Fruit fly (Drosophila melanogaster) whole organism, adult: ENCODE measurements around the gene CG34454.

Experiments used
- CG11617 ChIP-seq: fragments of 200-800 bp; sonication (Bioruptor generic); optimal IDR thresholded peaks from 2 replicates; lab custom pipeline; 2017; ENCODE audit warnings: mild to moderate bottlenecking, missing biosample characterization, missing genetic modification reagents, missing genetic modification characterization
- CG12768 ChIP-seq: fragments of 200-800 bp; sonication (Bioruptor generic); optimal IDR thresholded peaks from 2 replicates; lab custom pipeline; 2017; ENCODE audit warnings: missing biosample characterization, missing genetic modification characterization, mild to moderate bottlenecking, moderate library complexity, missing genetic modification reagents
- CG14711 ChIP-seq: fragments of 200-800 bp; sonication (Bioruptor generic); optimal IDR thresholded peaks from 2 replicates; lab custom pipeline; 2018; ENCODE audit warnings: missing biosample characterization, mild to moderate bottlenecking, missing genetic modification characterization, moderate library complexity
- CG1620 ChIP-seq: fragments of 200-800 bp; sonication (Bioruptor generic); optimal IDR thresholded peaks from 2 replicates; lab custom pipeline; 2016; ENCODE audit warnings: missing biosample characterization, missing genetic modification characterization
- CG33017 ChIP-seq: fragments of 200-800 bp; sonication (Bioruptor generic); optimal IDR thresholded peaks from 2 replicates; lab custom pipeline; 2018; ENCODE audit warnings: missing biosample characterization, mild to moderate bottlenecking, missing genetic modification characterization, moderate library complexity
- CG5204 ChIP-seq: fragments of 200-800 bp; sonication (Bioruptor generic); optimal IDR thresholded peaks from 2 replicates; lab custom pipeline; 2016; ENCODE audit warnings: missing biosample characterization, missing genetic modification characterization
- CG7045 ChIP-seq: fragments of 200-800 bp; sonication (Bioruptor generic); optimal IDR thresholded peaks from 2 replicates; lab custom pipeline; 2017; ENCODE audit warnings: missing biosample characterization, mild to moderate bottlenecking, missing genetic modification characterization
- CG7101 ChIP-seq: fragments of 200-800 bp; sonication (Bioruptor generic); optimal IDR thresholded peaks from 2 replicates; lab custom pipeline; 2018; ENCODE audit warnings: missing biosample characterization, mild to moderate bottlenecking, missing genetic modification characterization, moderate library complexity
- Clk ChIP-seq: fragments of 200-800 bp; sonication (Bioruptor generic); optimal IDR thresholded peaks from 2 replicates; lab custom pipeline; 2017; ENCODE audit warnings: missing biosample characterization, missing genetic modification characterization
- Crg-1 ChIP-seq: fragments of 200-800 bp; sonication (Bioruptor generic); optimal IDR thresholded peaks from 2 replicates; lab custom pipeline; 2016; ENCODE audit warnings: missing biosample characterization, missing genetic modification characterization
- Hr96 ChIP-seq: fragments of 200-800 bp; sonication (Bioruptor generic); optimal IDR thresholded peaks from 2 replicates; lab custom pipeline; 2016; ENCODE audit warnings: missing biosample characterization, missing genetic modification characterization
- Mnt ChIP-seq: fragments of 200-800 bp; sonication (Bioruptor generic); optimal IDR thresholded peaks from 2 replicates; lab custom pipeline; 2016; ENCODE audit warnings: missing biosample characterization, mild to moderate bottlenecking, missing genetic modification characterization
- bab1 ChIP-seq: fragments of 200-800 bp; sonication (Bioruptor generic); optimal IDR thresholded peaks from 3 replicates; lab custom pipeline; 2019; ENCODE audit warnings: missing biosample characterization, mild to moderate bottlenecking, missing genetic modification characterization, moderate library complexity
- cic ChIP-seq: fragments of 200-800 bp; sonication (Bioruptor generic); optimal IDR thresholded peaks from 2 replicates; lab custom pipeline; 2017; ENCODE audit warnings: missing biosample characterization, mild to moderate bottlenecking, missing genetic modification characterization, moderate library complexity
- cnc ChIP-seq, 2 experiments: fragments of >200 bp; optimal IDR thresholded peaks; 2 replicates each; lab custom pipeline; 2017
- kay ChIP-seq: fragments of 200-800 bp; sonication (Bioruptor generic); peaks from one replicate; lab custom pipeline; 2016; ENCODE audit warnings: missing biosample characterization, missing genetic modification characterization, borderline replicate concordance
- ovo ChIP-seq: fragments of 200-800 bp; sonication (Bioruptor generic); optimal IDR thresholded peaks from 2 replicates; lab custom pipeline; 2016; ENCODE audit warnings: missing biosample characterization, missing genetic modification characterization
- pad ChIP-seq: fragments of 200-800 bp; sonication (Bioruptor generic); optimal IDR thresholded peaks from 3 replicates; lab custom pipeline; 2017; ENCODE audit warnings: missing biosample characterization, missing genetic modification characterization, mild to moderate bottlenecking, moderate library complexity, missing genetic modification reagents
- tj ChIP-seq: fragments of 200-800 bp; sonication (Bioruptor generic); optimal IDR thresholded peaks from 3 replicates; lab custom pipeline; 2017; ENCODE audit warnings: missing biosample characterization, mild to moderate bottlenecking, missing genetic modification characterization, moderate library complexity
- toe ChIP-seq: fragments of 200-800 bp; sonication (Bioruptor generic); optimal IDR thresholded peaks from 2 replicates; lab custom pipeline; 2016; ENCODE audit warnings: missing biosample characterization, missing genetic modification characterization

Gene CG34454

dm6 chr3L:234337-234736 is 2.2 kb upstream of the CG34454 start:
- TF ChIP-seq kay (GFP tag; lab: Kevin White, UChicago) (peak; percentile 96), Crg-1 (GFP tag; lab: Kevin White, UChicago) (no peak)

dm6 chr3L:233251-233650 is 1.1 kb upstream of the CG34454 start, which contains the start of gene CG34453:
TSS of gene CG34453 (minus strand) at chr3L:233351.
- TF ChIP-seq CG7101 (tag; lab: Kevin White, UChicago) (no peak), CG33017 (no peak), CG5204 (GFP tag; lab: Kevin White, UChicago) (no peak), ovo (no peak), cic (no peak), kay (GFP tag; lab: Kevin White, UChicago) (no peak), CG11617 (no peak), Crg-1 (GFP tag; lab: Kevin White, UChicago) (no peak), CG14711 (no peak), cnc (optimal IDR thresholded peaks at IDR 0.05; lab: Kevin White, UChicago) (no peak), bab1 (no peak), Mnt (GFP tag; lab: Kevin White, UChicago) (no peak), pad (no peak), Hr96 (GFP tag; lab: Kevin White, UChicago) (no peak), Clk (GFP tag; lab: Kevin White, UChicago) (no peak)

dm6 chr3L:231504-231903 is 646 bp downstream of the CG34454 start, which contains the start of gene CG42846:
TSS of gene CG42846 (minus strand) at chr3L:231604.
- TF ChIP-seq Mnt (GFP tag; lab: Kevin White, UChicago) (no peak), CG1620 (no peak)

- TF ChIP-seq kay (GFP tag; lab: Kevin White, UChicago) = peak; percentile 99
- peak; percentile 33 for TF ChIP-seq cic
- TF ChIP-seq pad = no peak
- no peak for TF ChIP-seq CG7045 (GFP tag; lab: Kevin White, UChicago)
- TF ChIP-seq bab1 = no peak
- TF ChIP-seq Mnt (GFP tag; lab: Kevin White, UChicago) = peak; percentile 33
- no peak for TF ChIP-seq CG7101 (tag; lab: Kevin White, UChicago)
- no peak for TF ChIP-seq toe
Measured at dm6 chr3L:225120-225519, 7.0 kb downstream of the CG34454 start.

dm6 chr3L:224004-224951 is 7.9 kb downstream of the CG34454 start:
- TF ChIP-seq CG7101 (tag; lab: Kevin White, UChicago) (no peak), cnc (optimal IDR thresholded peaks at IDR 0.05; lab: Kevin White, UChicago) (no peak), CG14711 (no peak), CG11617 (peak; percentile 25), tj (GFP tag; lab: Kevin White, UChicago) (peak; percentile 16), CG12768 (peak; percentile 12), bab1 (no peak), CG33017 (no peak), CG7045 (GFP tag; lab: Kevin White, UChicago) (peak; percentile 6), cic (peak; percentile 21), pad (no peak), Crg-1 (GFP tag; lab: Kevin White, UChicago) (no peak), Clk (GFP tag; lab: Kevin White, UChicago) (no peak), Mnt (GFP tag; lab: Kevin White, UChicago) (peak; percentile 44), CG5204 (GFP tag; lab: Kevin White, UChicago) (no peak), toe (no peak), Hr96 (GFP tag; lab: Kevin White, UChicago) (no peak), kay (GFP tag; lab: Kevin White, UChicago) (no peak), CG1620 (peak; percentile 55), ovo (peak; percentile 95)

- TF ChIP-seq Crg-1 (GFP tag; lab: Kevin White, UChicago) (peak; percentile 73), bab1 (peak; percentile 72), Clk (GFP tag; lab: Kevin White, UChicago) (peak; percentile 40), cnc (optimal IDR thresholded peaks at IDR 0.05; lab: Kevin White, UChicago) (no peak), CG14711 (peak; percentile 18), CG7101 (tag; lab: Kevin White, UChicago) (peak; percentile 74), pad (peak; percentile 64), CG7045 (GFP tag; lab: Kevin White, UChicago) (peak; percentile 80), CG11617 (peak; percentile 79), ovo (peak; percentile 79), CG1620 (peak; percentile 75), Hr96 (GFP tag; lab: Kevin White, UChicago) (peak; percentile 84), CG12768 (peak; percentile 86), kay (GFP tag; lab: Kevin White, UChicago) (no peak), CG33017 (peak; percentile 63), cic (no peak), tj (GFP tag; lab: Kevin White, UChicago) (peak; percentile 58), CG5204 (GFP tag; lab: Kevin White, UChicago) (no peak), Mnt (GFP tag; lab: Kevin White, UChicago) (peak; percentile 52), toe (peak; percentile 91)
Measured at dm6 chr3L:223019-223902, 8.9 kb downstream of the CG34454 start, which contains the start of the genes pyx and CG33229. TSS of gene pyx (minus strand) at chr3L:223069. TSS of gene CG33229 (plus strand) at chr3L:223852.
